Fruit fly (Drosophila melanogaster) whole organism, embryonic: ENCODE measurements around the gene sol.
A peak's percentile ranks its signal among the peaks of the same experiment; 100 is the strongest.

Experiments used
- B-H1 ChIP-seq: fragments of 200-800 bp; sonication (Bioruptor generic); IDR thresholded peaks from 3 replicates; pipeline ENCODE4 v1.3.6; 2022; ENCODE audit warnings: missing biosample characterization, missing genetic modification characterization
- CG10267 ChIP-seq: fragments of 200-800 bp; sonication (Bioruptor generic); optimal IDR thresholded peaks from 2 replicates; lab custom pipeline; 2018; ENCODE audit warnings: missing biosample characterization, mild to moderate bottlenecking, missing genetic modification characterization, moderate library complexity
- CG11093 ChIP-seq: fragments of 200-800 bp; sonication (Bioruptor generic); IDR thresholded peaks from 3 replicates; pipeline ENCODE4 v1.3.6; 2022; ENCODE audit warnings: missing biosample characterization, missing genetic modification characterization
- CG11695 ChIP-seq: fragments of 200-800 bp; sonication (Bioruptor generic); IDR thresholded peaks from 3 replicates; pipeline ENCODE4 v1.3.6; 2022; ENCODE audit warnings: missing biosample characterization, missing genetic modification characterization
- CG13287 ChIP-seq: fragments of 200-800 bp; sonication (Bioruptor generic); IDR thresholded peaks from 2 replicates; pipeline ENCODE4 v1.3.6; 2022; ENCODE audit warnings: missing biosample characterization, missing genetic modification characterization; ENCODE audit not compliant: partially characterized antibody
- CG15514 ChIP-seq: fragments of 200-800 bp; sonication (Bioruptor generic); optimal IDR thresholded peaks from 3 replicates; lab custom pipeline; 2017; ENCODE audit warnings: missing biosample characterization, missing genetic modification characterization, mild to moderate bottlenecking, moderate library complexity, missing genetic modification reagents
- CG1647 ChIP-seq: fragments of 200-800 bp; sonication (Bioruptor generic); optimal IDR thresholded peaks from 3 replicates; lab custom pipeline; 2016; ENCODE audit warnings: missing biosample characterization, missing genetic modification characterization
- CG2875 ChIP-seq: fragments of 200-800 bp; sonication (Bioruptor generic); optimal IDR thresholded peaks from 2 replicates; lab custom pipeline; 2017; ENCODE audit warnings: missing biosample characterization, mild to moderate bottlenecking, missing genetic modification characterization, missing genetic modification reagents
- CG30020 ChIP-seq: fragments of 200-800 bp; optimal IDR thresholded peaks from 2 replicates; lab custom pipeline; 2019; ENCODE audit warnings: missing biosample characterization, mild to moderate bottlenecking, missing genetic modification characterization, moderate library complexity
- CG30431 ChIP-seq: fragments of 200-800 bp; sonication (Bioruptor generic); optimal IDR thresholded peaks from 2 replicates; lab custom pipeline; 2017; ENCODE audit warnings: missing biosample characterization, missing genetic modification characterization
- CG31388 ChIP-seq: fragments of 200-800 bp; sonication (Bioruptor generic); optimal IDR thresholded peaks from 2 replicates; lab custom pipeline; 2016; ENCODE audit warnings: missing biosample characterization, missing genetic modification characterization
- CG32767 ChIP-seq: fragments of 200-800 bp; sonication (Bioruptor generic); IDR thresholded peaks from 2 replicates; pipeline ENCODE4 v1.3.6; 2022; ENCODE audit warnings: missing biosample characterization, missing genetic modification characterization
- CG3838 ChIP-seq: fragments of 200-800 bp; sonication (Bioruptor generic); optimal IDR thresholded peaks from 3 replicates; lab custom pipeline; 2016; ENCODE audit warnings: missing biosample characterization, missing genetic modification characterization
- CG6175 ChIP-seq: fragments of 200-800 bp; sonication (Bioruptor generic); IDR thresholded peaks from 3 replicates; pipeline ENCODE4 v1.3.6; 2022; ENCODE audit warnings: missing biosample characterization, missing genetic modification characterization
- CG6813 ChIP-seq: fragments of 200-800 bp; sonication (Bioruptor generic); optimal IDR thresholded peaks from 2 replicates; lab custom pipeline; 2017; ENCODE audit warnings: missing biosample characterization, missing genetic modification characterization, mild to moderate bottlenecking, moderate library complexity, missing genetic modification reagents
- CG7271 ChIP-seq: fragments of 200-800 bp; sonication (Bioruptor generic); optimal IDR thresholded peaks from 2 replicates; lab custom pipeline; 2018; ENCODE audit warnings: missing biosample characterization, mild to moderate bottlenecking, missing genetic modification characterization, moderate library complexity
- CG9215 ChIP-seq: fragments of 200-800 bp; sonication (Bioruptor generic); IDR thresholded peaks from 2 replicates; pipeline ENCODE4 v1.3.6; 2022; ENCODE audit warnings: missing biosample characterization, missing genetic modification characterization
- Chrac-16 ChIP-seq: fragments of 200-800 bp; sonication (Bioruptor generic); optimal IDR thresholded peaks from 3 replicates; lab custom pipeline; 2016; ENCODE audit warnings: missing biosample characterization, missing genetic modification characterization
- Fer2 ChIP-seq: fragments of 200-800 bp; sonication (Bioruptor generic); optimal IDR thresholded peaks from 2 replicates; lab custom pipeline; 2018; ENCODE audit warnings: missing biosample characterization, mild to moderate bottlenecking, missing genetic modification characterization, moderate library complexity
- Lpt ChIP-seq: fragments of >200 bp; optimal IDR thresholded peaks from 2 replicates; lab custom pipeline; 2018; ENCODE audit warnings: missing biosample characterization, missing genetic modification characterization
- Max ChIP-seq: fragments of 200-800 bp; sonication (Bioruptor generic); optimal IDR thresholded peaks from 2 replicates; lab custom pipeline; 2016; ENCODE audit warnings: missing biosample characterization, mild to moderate bottlenecking, missing genetic modification characterization
- NfI ChIP-seq: fragments of 200-800 bp; sonication (Bioruptor generic); optimal IDR thresholded peaks from 3 replicates; lab custom pipeline; 2018; ENCODE audit warnings: missing biosample characterization, mild to moderate bottlenecking, missing genetic modification characterization, moderate library complexity
- Optix ChIP-seq: fragments of 200-800 bp; sonication (Bioruptor generic); IDR thresholded peaks from 3 replicates; pipeline ENCODE4 v1.3.6; 2022; ENCODE audit warnings: missing biosample characterization, missing genetic modification characterization
- PHDP ChIP-seq: fragments of 200-800 bp; sonication (Bioruptor generic); optimal IDR thresholded peaks from 3 replicates; lab custom pipeline; 2018; ENCODE audit warnings: missing biosample characterization, mild to moderate bottlenecking, missing genetic modification characterization, moderate library complexity
- Ravus ChIP-seq: fragments of 200-800 bp; sonication (Bioruptor generic); IDR thresholded peaks from 2 replicates; pipeline ENCODE4 v1.3.6; 2022; ENCODE audit warnings: missing biosample characterization, missing genetic modification characterization
- Six4 ChIP-seq: fragments of 200-800 bp; sonication (Bioruptor generic); optimal IDR thresholded peaks from 2 replicates; lab custom pipeline; 2016; ENCODE audit warnings: missing biosample characterization, missing genetic modification characterization
- Taf1 ChIP-seq: fragments of 200-800 bp; sonication (Bioruptor generic); IDR thresholded peaks from 2 replicates; pipeline ENCODE4 v1.3.6; 2022; ENCODE audit warnings: missing biosample characterization, missing genetic modification characterization
- bab2 ChIP-seq: fragments of 200-800 bp; sonication (Bioruptor generic); optimal IDR thresholded peaks from 2 replicates; lab custom pipeline; 2016; ENCODE audit warnings: missing biosample characterization, missing genetic modification characterization
- cwo ChIP-seq: fragments of 200-800 bp; sonication (Bioruptor generic); optimal IDR thresholded peaks from 3 replicates; lab custom pipeline; 2017; ENCODE audit warnings: missing biosample characterization, missing genetic modification characterization, mild to moderate bottlenecking, moderate library complexity, missing genetic modification reagents
- dan ChIP-seq: fragments of 200-800 bp; sonication (Bioruptor generic); IDR thresholded peaks from 2 replicates; pipeline ENCODE4 v1.3.6; 2022; ENCODE audit warnings: missing biosample characterization, missing genetic modification characterization
- dmrt11E ChIP-seq: fragments of 200-800 bp; sonication (Bioruptor generic); optimal IDR thresholded peaks from 3 replicates; lab custom pipeline; 2018; ENCODE audit warnings: missing biosample characterization, mild to moderate bottlenecking, missing genetic modification characterization, moderate library complexity
- eve ChIP-seq, 2 experiments: fragments of >200 bp; optimal IDR thresholded peaks; 2 replicates each; lab custom pipeline; 2017; ENCODE audit warnings: missing biosample characterization in 2 of 2, missing genetic modification characterization in 2 of 2
- fd64A ChIP-seq: fragments of 200-800 bp; sonication (Bioruptor generic); optimal IDR thresholded peaks from 3 replicates; lab custom pipeline; 2018; ENCODE audit warnings: missing biosample characterization, mild to moderate bottlenecking, missing genetic modification characterization
- gfzf ChIP-seq: fragments of 200-800 bp; sonication (Bioruptor generic); optimal IDR thresholded peaks from 2 replicates; lab custom pipeline; 2016; ENCODE audit warnings: missing biosample characterization, mild to moderate bottlenecking, missing genetic modification characterization, moderate library complexity
- h ChIP-seq: fragments of >200 bp; optimal IDR thresholded peaks from 2 replicates; lab custom pipeline; 2017
- insv ChIP-seq, 2 experiments: fragments of 200-800 bp; sonication (Bioruptor generic); optimal IDR thresholded peaks; 3 replicates each; lab custom pipeline; 2016 to 2018; ENCODE audit warnings: missing biosample characterization in 2 of 2, missing genetic modification characterization in 2 of 2
- jing ChIP-seq: fragments of 200-800 bp; sonication (Bioruptor generic); optimal IDR thresholded peaks from 2 replicates; lab custom pipeline; 2018; ENCODE audit warnings: missing biosample characterization, mild to moderate bottlenecking, missing genetic modification characterization
- kni ChIP-seq: fragments of 200-800 bp; sonication (Bioruptor generic); optimal IDR thresholded peaks from 3 replicates; lab custom pipeline; 2017; ENCODE audit warnings: mild to moderate bottlenecking, missing biosample characterization, missing genetic modification reagents, missing genetic modification characterization
- lab ChIP-seq: fragments of 200-800 bp; sonication (Bioruptor generic); optimal IDR thresholded peaks from 3 replicates; lab custom pipeline; 2017; ENCODE audit warnings: missing biosample characterization, missing genetic modification characterization, mild to moderate bottlenecking, moderate library complexity, missing genetic modification reagents
- nau ChIP-seq: fragments of 200-800 bp; sonication (Bioruptor generic); optimal IDR thresholded peaks from 3 replicates; lab custom pipeline; 2017; ENCODE audit warnings: missing biosample characterization, mild to moderate bottlenecking, missing genetic modification characterization, missing genetic modification reagents
- peb ChIP-seq: fragments of 200-800 bp; sonication (Bioruptor generic); IDR thresholded peaks from 2 replicates; pipeline ENCODE4 v1.3.6; 2022; ENCODE audit warnings: missing biosample characterization, missing genetic modification characterization
- ranshi ChIP-seq: fragments of 200-800 bp; sonication (Bioruptor generic); IDR thresholded peaks from 2 replicates; pipeline ENCODE4 v1.3.6; 2022; ENCODE audit warnings: missing biosample characterization, missing genetic modification characterization
- sd ChIP-seq: fragments of 200-800 bp; sonication (Bioruptor generic); optimal IDR thresholded peaks from 3 replicates; lab custom pipeline; 2018; ENCODE audit warnings: missing biosample characterization, mild to moderate bottlenecking, missing genetic modification characterization, moderate library complexity
- shn ChIP-seq: fragments of 200-800 bp; sonication (Bioruptor generic); optimal IDR thresholded peaks from 3 replicates; lab custom pipeline; 2016; ENCODE audit warnings: missing biosample characterization, missing genetic modification characterization
- sim ChIP-seq: fragments of 200-800 bp; sonication (Bioruptor generic); IDR thresholded peaks from 2 replicates; pipeline ENCODE4 v1.3.6; 2022; ENCODE audit warnings: missing biosample characterization, missing genetic modification characterization
- stc ChIP-seq: fragments of 200-800 bp; sonication (Bioruptor generic); IDR thresholded peaks from 2 replicates; pipeline ENCODE4 v1.3.6; 2022; ENCODE audit warnings: missing biosample characterization, missing genetic modification characterization
- toy ChIP-seq: fragments of 200-800 bp; sonication (Bioruptor generic); IDR thresholded peaks from 2 replicates; pipeline ENCODE4 v1.3.6; 2022; ENCODE audit warnings: missing biosample characterization, missing genetic modification characterization
- ttk ChIP-seq: fragments of 200-800 bp; sonication (Bioruptor generic); IDR thresholded peaks from 2 replicates; pipeline ENCODE4 v2.1.2; 2022; ENCODE audit warnings: missing biosample characterization, missing genetic modification characterization
- usp ChIP-seq: fragments of >200 bp; optimal IDR thresholded peaks from 2 replicates; lab custom pipeline; 2017; ENCODE audit warnings: missing biosample characterization, missing genetic modification characterization
- yki ChIP-seq: fragments of >200 bp; optimal IDR thresholded peaks from 3 replicates; lab custom pipeline; 2018
- zen ChIP-seq: fragments of 200-800 bp; sonication (Bioruptor generic); optimal IDR thresholded peaks from 3 replicates; lab custom pipeline; 2018; ENCODE audit warnings: missing biosample characterization, mild to moderate bottlenecking, missing genetic modification characterization, moderate library complexity

Gene sol

DNA sequence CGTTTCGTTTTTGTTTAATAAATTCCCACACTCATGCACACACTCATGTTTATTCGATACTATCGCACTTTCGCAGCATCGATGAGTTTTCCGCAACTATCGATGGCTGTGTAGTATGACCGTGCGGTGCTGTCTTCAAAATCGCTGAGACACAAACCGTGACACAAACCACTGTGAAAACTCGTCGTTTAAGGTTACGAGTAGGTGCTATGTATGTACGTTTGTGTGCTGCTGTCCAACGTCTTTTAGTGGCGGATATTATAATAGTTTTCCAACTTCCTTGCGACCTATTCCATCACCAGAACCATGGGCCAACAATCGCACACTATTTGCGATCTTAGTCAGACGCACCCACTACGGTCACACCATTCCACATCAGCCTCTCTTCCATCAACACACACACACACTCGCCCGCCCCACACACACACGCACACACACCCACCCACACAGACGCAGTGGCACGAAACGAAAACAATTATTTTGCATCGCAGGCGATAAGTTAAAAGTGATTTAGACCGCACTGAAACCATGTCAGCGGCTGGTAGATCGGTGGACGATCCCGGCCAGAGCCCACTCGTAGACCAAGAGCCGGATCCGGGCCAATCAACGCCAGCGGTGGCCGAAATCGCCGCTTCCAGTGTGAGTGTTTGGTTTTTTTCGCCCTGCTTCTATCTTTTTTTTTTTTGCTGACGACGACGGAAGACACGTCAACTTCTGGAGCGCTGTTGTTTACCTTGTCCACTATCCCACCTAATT is 26.0 kb upstream of the sol start, which contains the start of the genes Dd and CG1486 (continued):
- TF ChIP-seq CG15514 (GFP tag; lab: Kevin White, UChicago) (peak; percentile 63), gfzf (GFP tag; lab: Kevin White, UChicago) (peak; percentile 94), jing (GFP tag; lab: Kevin White, UChicago) (no peak), sd (tag; lab: Kevin White, UChicago) (no peak), kni (GFP tag; lab: Kevin White, UChicago) (no peak), Fer2 (no peak), Ravus (GFP tag; lab: Robert Waterston, UW) (no peak), ttk (GFP tag; lab: Robert Waterston, UW) (no peak), dan (no peak), shn (GFP tag; lab: Kevin White, UChicago) (no peak), CG11695 (GFP tag; lab: Robert Waterston, UW) (no peak), Max (peak; percentile 22), B-H1 (GFP tag; lab: Robert Waterston, UW) (no peak), CG11093 (no peak), CG6175 (no peak), bab2 (GFP tag; lab: Kevin White, UChicago) (no peak), fd64A (GFP tag; lab: Kevin White, UChicago) (no peak), CG7271 (tag; lab: Kevin White, UChicago) (no peak), toy (GFP tag; lab: Robert Waterston, UW) (no peak), lab (no peak), eve (GFP tag; optimal IDR thresholded peaks at IDR 0.05; lab: Kevin White, UChicago) (no peak), Optix (GFP tag; lab: Robert Waterston, UW) (no peak), CG32767 (GFP tag; lab: Robert Waterston, UW) (no peak), insv (GFP tag; optimal IDR thresholded peaks at IDR 0.05; lab: Kevin White, UChicago) (peak in 1 of 2 experiments; percentile 2), CG1647 (GFP tag; lab: Kevin White, UChicago) (no peak), CG2875 (no peak), sim (GFP tag; lab: Robert Waterston, UW) (no peak), Six4 (GFP tag; lab: Kevin White, UChicago) (no peak), peb (no peak), Lpt (GFP tag; lab: Kevin White, UChicago) (no peak), CG6813 (no peak), CG31388 (GFP tag; lab: Kevin White, UChicago) (no peak), stc (GFP tag; lab: Robert Waterston, UW) (no peak), CG30431 (GFP tag; lab: Kevin White, UChicago) (no peak), CG30020 (tag; lab: Kevin White, UChicago) (peak; percentile 42), CG3838 (GFP tag; lab: Kevin White, UChicago) (no peak), CG10267 (tag; lab: Kevin White, UChicago) (peak; percentile 41), dmrt11E (tag; lab: Kevin White, UChicago) (peak; percentile 9), cwo (GFP tag; lab: Kevin White, UChicago) (no peak), h (no peak), usp (GFP tag; lab: Kevin White, UChicago) (no peak), PHDP (no peak), ranshi (GFP tag; lab: Robert Waterston, UW) (no peak), nau (GFP tag; lab: Kevin White, UChicago) (no peak), Chrac-16 (GFP tag; lab: Kevin White, UChicago) (no peak), zen (tag; lab: Kevin White, UChicago) (no peak), NfI (no peak), CG9215 (GFP tag; lab: Robert Waterston, UW) (no peak), yki (lab: Kevin White, UChicago) (peak; percentile 9), CG13287 (GFP tag; lab: Robert Waterston, UW) (peak; percentile 80), Taf1 (no peak)
